Fruit fly (Drosophila melanogaster) whole organism, pupa: Measurements from ENCODE around the gene cutlet.
A peak's percentile ranks its signal among the peaks of the same experiment; 100 is the strongest.

Experiments used
- CG10348 ChIP-seq: fragments of 200-800 bp; sonication (Bioruptor generic); IDR thresholded peaks from 2 replicates; pipeline ENCODE4 v1.3.6; 2022; ENCODE audit warnings: missing biosample characterization, missing genetic modification characterization
- CG13204 ChIP-seq: fragments of 200-800 bp; sonication (Bioruptor generic); optimal IDR thresholded peaks from 2 replicates; lab custom pipeline; 2018; ENCODE audit warnings: missing biosample characterization, mild to moderate bottlenecking, missing genetic modification characterization, moderate library complexity
- CG15710 ChIP-seq: fragments of 200-800 bp; sonication (Bioruptor generic); optimal IDR thresholded peaks from 2 replicates; lab custom pipeline; 2018; ENCODE audit warnings: missing biosample characterization, mild to moderate bottlenecking, missing genetic modification characterization, moderate library complexity
- CG34367 ChIP-seq: fragments of 200-800 bp; sonication (Bioruptor generic); optimal IDR thresholded peaks from 2 replicates; lab custom pipeline; 2018; ENCODE audit warnings: missing biosample characterization, mild to moderate bottlenecking, missing genetic modification characterization
- CG8159 ChIP-seq: fragments of 200-800 bp; sonication (Bioruptor generic); optimal IDR thresholded peaks from 3 replicates; lab custom pipeline; 2018; ENCODE audit warnings: missing biosample characterization, mild to moderate bottlenecking, missing genetic modification characterization, moderate library complexity
- EcR ChIP-seq: fragments of 200-800 bp; sonication (Bioruptor generic); optimal IDR thresholded peaks from 3 replicates; lab custom pipeline; 2019; ENCODE audit warnings: missing biosample characterization, missing genetic modification characterization, mild to moderate bottlenecking, moderate library complexity, missing genetic modification reagents
- fd96Ca ChIP-seq: fragments of 200-800 bp; sonication (Bioruptor generic); IDR thresholded peaks from 3 replicates; pipeline ENCODE4 v1.3.6; 2022; ENCODE audit warnings: missing biosample characterization, missing genetic modification characterization
- rn ChIP-seq: fragments of 200-800 bp; sonication (Bioruptor generic); IDR thresholded peaks from 2 replicates; pipeline ENCODE4 v1.3.6; 2022; ENCODE audit warnings: missing biosample characterization, missing genetic modification characterization

DNA sequence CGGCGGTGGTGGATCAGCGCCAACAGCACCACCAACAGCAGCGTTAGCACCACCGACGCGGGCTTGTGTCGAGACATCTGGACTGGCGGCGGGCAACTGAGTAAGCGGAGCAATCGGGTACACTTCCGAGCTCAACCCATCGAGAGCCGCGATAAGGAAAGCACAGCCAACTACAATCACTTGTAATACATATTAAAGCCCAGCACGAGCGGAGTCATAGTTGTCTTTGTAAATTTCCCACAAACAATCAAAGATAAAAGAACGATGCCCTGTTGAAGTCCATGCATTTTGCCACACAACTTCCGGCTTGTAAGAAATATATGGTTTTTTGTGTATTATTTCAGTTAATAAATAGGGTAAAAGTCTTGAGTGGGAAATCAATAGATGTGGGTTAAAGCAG, 4.6 kb downstream of the cutlet start, which contains the start of gene CG31777:
- no peak for TF ChIP-seq CG8159 (tag; lab: Kevin White, UChicago)
- TF ChIP-seq EcR = peak; percentile 56
- no peak for TF ChIP-seq CG15710 (tag; lab: Kevin White, UChicago)
- no peak for TF ChIP-seq rn (GFP tag; lab: Robert Waterston, UW)
- TF ChIP-seq fd96Ca = no peak
- TF ChIP-seq CG13204 (GFP tag; lab: Kevin White, UChicago) = no peak
- TF ChIP-seq CG10348 (GFP tag; lab: Robert Waterston, UW) = no peak
- TF ChIP-seq CG34367 (tag; lab: Kevin White, UChicago) = no peak
